Worm (Caenorhabditis elegans): Measurements from ENCODE around the gene nse-4.

Gene nse-4

DNA sequence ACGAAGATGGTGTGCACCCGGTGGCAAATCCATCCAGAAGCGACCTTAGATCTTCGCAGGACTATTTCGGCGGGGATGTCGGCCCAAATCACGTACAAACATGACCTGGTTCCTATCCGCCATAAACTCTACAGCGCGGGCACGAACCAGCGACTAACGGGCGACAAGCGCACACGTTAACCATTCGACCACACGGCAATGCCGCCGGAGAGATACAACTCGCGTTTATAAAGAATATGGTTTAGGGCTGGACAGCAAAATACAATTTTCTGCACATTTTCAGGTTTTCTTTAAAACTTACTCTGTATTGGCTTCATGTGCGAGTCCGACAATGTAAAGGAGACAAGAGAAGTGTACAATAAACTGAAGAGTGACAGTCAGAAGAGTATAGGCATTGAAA lies 6.6 kb upstream of the nse-4 start (continued):
- TF ChIP-seq egl-27 (tag; optimal IDR thresholded peaks at IDR 0.05) (no peak), aly-2 (tag; optimal IDR thresholded peaks at IDR 0.05) (peak; percentile 60), ceh-9 (tag; optimal IDR thresholded peaks at IDR 0.05) (no peak), pha-4 (tag; optimal IDR thresholded peaks at IDR 0.05) (peak; percentile 80), nhr-43 (tag; optimal IDR thresholded peaks at IDR 0.05; ENCODE audit: poor library complexity, severe bottlenecking) (peak; percentile 77), nhr-25 (tag; optimal IDR thresholded peaks at IDR 0.05) (no peak), nhr-23 (tag; optimal IDR thresholded peaks at IDR 0.05) (peak; percentile 76), elt-2 (tag; optimal IDR thresholded peaks at IDR 0.05) (peak; percentile 69), lin-39 (tag; optimal IDR thresholded peaks at IDR 0.05) (peak; percentile 84), lin-15B (tag; optimal IDR thresholded peaks at IDR 0.05) (peak; percentile 10), R02D3.7 (tag; optimal IDR thresholded peaks at IDR 0.05) (peak; percentile 2), fkh-10 (GFP tag; optimal IDR thresholded peaks at IDR 0.05) (no peak), hmg-11 (tag; optimal IDR thresholded peaks at IDR 0.05) (peak; percentile 82), tbx-2 (tag; optimal IDR thresholded peaks at IDR 0.05) (peak; percentile 71)

DNA sequence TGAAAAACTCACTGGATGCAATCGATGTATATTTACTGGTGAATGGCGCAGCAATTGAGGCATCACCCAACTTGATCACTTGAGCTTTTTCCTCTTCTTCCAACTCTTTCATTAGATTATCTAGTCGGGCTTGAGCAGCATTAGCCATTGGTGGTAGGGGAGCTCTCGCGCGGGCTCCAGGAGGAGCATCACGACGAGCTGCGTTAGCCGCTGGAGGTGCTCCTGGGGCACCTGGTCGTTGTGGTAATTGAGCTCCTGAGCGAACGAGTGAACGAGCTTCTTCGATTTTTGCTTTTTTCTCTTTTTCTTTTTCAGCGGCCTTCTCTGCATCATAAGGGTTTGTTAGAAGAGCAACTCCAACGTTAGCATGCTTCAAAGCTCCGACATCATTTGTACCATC lies 5.6 kb upstream of the nse-4 start:
- TF ChIP-seq unc-39 (tag; optimal IDR thresholded peaks at IDR 0.05) = no peak
- TF ChIP-seq elt-3 (tag; optimal IDR thresholded peaks at IDR 0.05) = no peak
- no peak for TF ChIP-seq nhr-12 (tag; optimal IDR thresholded peaks at IDR 0.05)
- no peak for TF ChIP-seq mml-1 (tag; optimal IDR thresholded peaks at IDR 0.05)
- no peak for TF ChIP-seq eor-1 (tag; optimal IDR thresholded peaks at IDR 0.05)
- no peak for TF ChIP-seq egl-5 (tag; optimal IDR thresholded peaks at IDR 0.05)
- no peak for TF ChIP-seq ZK546.5 (tag; optimal IDR thresholded peaks at IDR 0.05)
- no peak for TF ChIP-seq nhr-25 (tag; optimal IDR thresholded peaks at IDR 0.05)
- no peak for TF ChIP-seq mdl-1 (tag; optimal IDR thresholded peaks at IDR 0.05)
- no peak for TF ChIP-seq R02D3.7 (tag; optimal IDR thresholded peaks at IDR 0.05)
- no peak for TF ChIP-seq elt-1 (tag; optimal IDR thresholded peaks at IDR 0.05)
- no peak for TF ChIP-seq ceh-28 (tag; optimal IDR thresholded peaks at IDR 0.05)
- no peak for TF ChIP-seq zag-1 (tag; optimal IDR thresholded peaks at IDR 0.05)
- TF ChIP-seq nhr-67 (tag; optimal IDR thresholded peaks at IDR 0.05) = no peak
- TF ChIP-seq nhr-28 (tag; optimal IDR thresholded peaks at IDR 0.05) = no peak

DNA sequence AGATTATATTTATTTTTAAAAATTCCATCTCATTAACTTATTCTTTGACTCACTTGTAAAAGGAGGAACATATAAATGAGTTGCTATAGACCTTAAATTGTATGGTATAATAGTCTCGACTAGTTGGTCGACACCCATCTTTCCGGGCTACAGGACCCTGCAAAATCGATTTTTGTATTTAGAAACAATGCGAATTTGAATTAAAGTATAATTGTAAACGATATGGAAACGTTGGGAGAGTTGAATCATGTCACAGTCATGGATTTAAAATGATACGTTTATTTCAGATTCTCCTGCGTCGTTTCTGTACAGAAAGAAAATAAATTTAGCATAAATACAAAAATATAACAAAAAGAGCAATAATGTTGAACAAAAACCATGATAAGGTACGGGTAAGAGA lies 1.6 kb upstream of the nse-4 start, which contains the start of gene catp-8:
catp-8 (minus strand) TSS at position 157 of the 400 bp plus-strand sequence.
- TF ChIP-seq ama-1 (optimal IDR thresholded peaks at IDR 0.05) (peak; percentile 73), lin-39 (tag; optimal IDR thresholded peaks at IDR 0.05) (no peak)

DNA sequence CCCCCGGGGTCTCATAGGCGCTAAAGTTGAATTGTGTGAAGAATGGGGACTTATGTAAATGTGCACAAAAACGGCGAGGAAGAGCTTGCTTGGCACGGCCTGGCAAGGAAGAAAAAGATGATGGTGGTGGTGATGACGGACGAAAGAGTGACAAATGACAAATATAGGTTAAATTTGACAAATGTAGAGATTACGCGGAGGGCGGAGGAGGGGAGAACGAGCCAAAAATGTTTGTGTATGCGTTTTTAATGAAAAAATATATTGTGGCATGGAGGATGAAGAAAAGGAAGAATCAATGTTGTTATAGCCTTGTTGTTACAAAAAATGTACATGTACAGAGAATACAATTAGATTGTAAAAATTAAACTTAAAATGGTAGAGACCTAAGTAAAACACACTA lies 6.2 kb downstream of the nse-4 start:
- TF ChIP-seq hmg-11 (tag; optimal IDR thresholded peaks at IDR 0.05) (peak; percentile 5), R02D3.7 (tag; optimal IDR thresholded peaks at IDR 0.05) (no peak)

DNA sequence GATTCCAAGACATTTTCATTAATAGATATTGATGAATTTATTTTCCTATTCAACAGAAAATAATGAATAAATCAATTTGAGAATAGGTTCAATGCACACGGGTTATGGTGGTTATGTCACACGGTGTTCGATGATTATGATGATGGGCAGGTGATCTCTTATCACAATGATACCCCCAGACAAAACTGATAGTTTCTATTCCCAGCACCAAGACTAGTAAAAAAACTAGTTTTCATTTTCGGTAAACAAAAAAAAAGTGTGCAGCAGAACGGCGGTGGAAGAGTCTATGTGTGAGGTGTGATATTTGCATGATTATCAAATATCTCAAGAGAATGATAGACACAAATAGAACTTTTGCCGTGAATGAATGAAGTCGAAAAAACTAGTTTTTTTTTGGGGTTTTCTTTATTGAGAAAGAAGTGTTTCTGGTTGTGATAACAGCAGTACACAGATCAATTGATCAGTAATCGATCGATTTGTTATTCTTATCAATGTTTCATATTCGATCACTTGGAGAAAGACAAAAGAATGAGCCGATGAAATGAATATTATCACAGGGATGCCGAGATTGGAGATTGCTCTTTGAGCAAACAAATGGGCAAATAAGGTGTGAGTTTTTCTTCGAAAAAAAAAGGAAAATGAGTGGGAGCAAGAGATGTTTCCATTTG lies 7.4 kb downstream of the nse-4 start:
- TF ChIP-seq pqm-1 (tag; optimal IDR thresholded peaks at IDR 0.05) (peak; percentile 55), nhr-23 (tag; optimal IDR thresholded peaks at IDR 0.05) (no peak), elt-2 (tag; optimal IDR thresholded peaks at IDR 0.05) (peak; percentile 67), nfya-1 (tag; optimal IDR thresholded peaks at IDR 0.05; ENCODE audit: insufficient read depth) (no peak), ztf-4 (tag; optimal IDR thresholded peaks at IDR 0.05) (no peak), nhr-76 (tag; optimal IDR thresholded peaks at IDR 0.05) (no peak), nhr-11 (tag; optimal IDR thresholded peaks at IDR 0.05) (no peak), ceh-9 (tag; optimal IDR thresholded peaks at IDR 0.05) (no peak), nhr-43 (tag; optimal IDR thresholded peaks at IDR 0.05; ENCODE audit: poor library complexity, severe bottlenecking) (peak; percentile 19), unc-39 (tag; optimal IDR thresholded peaks at IDR 0.05) (no peak), elt-3 (tag; optimal IDR thresholded peaks at IDR 0.05) (peak in 1 of 3 experiments; percentile 82), ceh-82 (tag; optimal IDR thresholded peaks at IDR 0.05) (no peak), ztf-11 (tag; optimal IDR thresholded peaks at IDR 0.05) (no peak), ama-1 (optimal IDR thresholded peaks at IDR 0.05) (no peak)
